Worm (Caenorhabditis elegans) whole organism, midembryonic: ENCODE results near the gene swsn-4.

Experiments
- flt-1 ChIP-seq: fragments of 200-800 bp; sonication (Bioruptor generic); IDR thresholded peaks from 2 replicates; pipeline ENCODE4 v1.3.6; 2022; ENCODE audit warnings: missing genetic modification characterization, missing compliant biosample characterization
- klf-2 ChIP-seq: fragments of 200-800 bp; sonication (Bioruptor generic); conservative IDR thresholded peaks from 2 replicates; pipeline ENCODE4 v1.3.6; 2022; ENCODE audit warnings: missing genetic modification reagents, missing genetic modification characterization, missing compliant biosample characterization
- med-1 ChIP-seq: sonication (generic microtip); optimal IDR thresholded peaks from 2 replicates; lab custom pipeline; 2017; ENCODE audit warnings: missing genetic modification characterization, mild to moderate bottlenecking, missing compliant biosample characterization, antibody characterized with exemption, missing genetic modification reagents; ENCODE audit not compliant: insufficient read depth
- ref-1 ChIP-seq: fragments of 200-800 bp; sonication (Bioruptor generic); conservative IDR thresholded peaks from 2 replicates; pipeline ENCODE4 v1.3.6; 2022; ENCODE audit warnings: missing genetic modification reagents, missing genetic modification characterization, missing compliant biosample characterization
- tab-1 ChIP-seq: fragments of 200-800 bp; sonication (Bioruptor generic); IDR thresholded peaks from 2 replicates; pipeline ENCODE4 v1.3.6; 2022; ENCODE audit warnings: missing genetic modification characterization, missing compliant biosample characterization
- ztf-23 ChIP-seq: fragments of 200-800 bp; sonication (Bioruptor generic); IDR thresholded peaks from 2 replicates; pipeline ENCODE4 v1.3.6; 2022; ENCODE audit warnings: missing genetic modification reagents, missing genetic modification characterization, missing compliant biosample characterization
- ztf-29 ChIP-seq: fragments of 200-800 bp; sonication (Bioruptor generic); IDR thresholded peaks from 2 replicates; pipeline ENCODE4 v1.3.6; 2022; ENCODE audit warnings: missing genetic modification reagents, missing genetic modification characterization, missing compliant biosample characterization

ce11 chrIV:11126028-11126427 is 204 bp downstream of the swsn-4 start:
- TF ChIP-seq tab-1 (GFP tag; lab: Robert Waterston, UW) (no peak), klf-2 (GFP tag; lab: Robert Waterston, UW) (no peak), ref-1 (GFP tag; lab: Robert Waterston, UW) (no peak), ztf-23 (GFP tag; lab: Robert Waterston, UW) (no peak), ztf-29 (GFP tag; lab: Robert Waterston, UW) (no peak), flt-1 (GFP tag; lab: Robert Waterston, UW) (no peak), med-1 (GFP tag; lab: Kevin White, UChicago) (no peak)
